Fruit fly (Drosophila melanogaster) whole organism, embryonic: ENCODE data around the gene MRG15.
A peak's percentile ranks its signal among the peaks of the same experiment; 100 is the strongest.

Experiments used
- Bteb2 ChIP-seq: fragments of 200-800 bp; sonication (Bioruptor generic); optimal IDR thresholded peaks from 2 replicates; lab custom pipeline; 2016; ENCODE audit warnings: missing biosample characterization, missing genetic modification characterization
- C15 ChIP-seq: fragments of 200-800 bp; sonication (Bioruptor generic); IDR thresholded peaks from 3 replicates; pipeline ENCODE4 v1.3.6; 2022; ENCODE audit warnings: missing biosample characterization, missing genetic modification characterization
- CG10209 ChIP-seq: fragments of 200-800 bp; sonication (Bioruptor generic); optimal IDR thresholded peaks from 3 replicates; lab custom pipeline; 2017; ENCODE audit warnings: missing biosample characterization, mild to moderate bottlenecking, missing genetic modification characterization, missing genetic modification reagents
- CG10274 ChIP-seq: fragments of 200-800 bp; sonication (Bioruptor generic); optimal IDR thresholded peaks from 3 replicates; lab custom pipeline; 2017; ENCODE audit warnings: missing biosample characterization, mild to moderate bottlenecking, missing genetic modification characterization
- CG11398 ChIP-seq: fragments of 200-800 bp; sonication (Bioruptor generic); optimal IDR thresholded peaks from 2 replicates; lab custom pipeline; 2016; ENCODE audit warnings: missing biosample characterization, missing genetic modification characterization
- CG12219 ChIP-seq: fragments of 200-800 bp; sonication (Bioruptor generic); optimal IDR thresholded peaks from 3 replicates; lab custom pipeline; 2018; ENCODE audit warnings: missing biosample characterization, mild to moderate bottlenecking, missing genetic modification characterization
- CG12769 ChIP-seq: fragments of 200-800 bp; sonication (Bioruptor generic); optimal IDR thresholded peaks from 2 replicates; lab custom pipeline; 2019; ENCODE audit warnings: missing biosample characterization, mild to moderate bottlenecking, missing genetic modification characterization, moderate library complexity
- CG13123 ChIP-seq: fragments of 200-800 bp; sonication (Bioruptor generic); optimal IDR thresholded peaks from 2 replicates; lab custom pipeline; 2016; ENCODE audit warnings: missing biosample characterization, missing genetic modification characterization
- CG13287 ChIP-seq: fragments of 200-800 bp; sonication (Bioruptor generic); IDR thresholded peaks from 2 replicates; pipeline ENCODE4 v1.3.6; 2022; ENCODE audit warnings: missing biosample characterization, missing genetic modification characterization; ENCODE audit not compliant: partially characterized antibody
- CG13424 ChIP-seq: fragments of 200-800 bp; sonication (Bioruptor generic); optimal IDR thresholded peaks from 2 replicates; lab custom pipeline; 2019; ENCODE audit warnings: missing biosample characterization, mild to moderate bottlenecking, missing genetic modification characterization, moderate library complexity
- CG1602 ChIP-seq: fragments of 200-800 bp; sonication (Bioruptor generic); optimal IDR thresholded peaks from 3 replicates; lab custom pipeline; 2016; ENCODE audit warnings: missing biosample characterization, missing genetic modification characterization
- CG2120 ChIP-seq: fragments of 200-800 bp; sonication (Bioruptor generic); optimal IDR thresholded peaks from 3 replicates; lab custom pipeline; 2016; ENCODE audit warnings: missing biosample characterization, missing genetic modification characterization
- CG2678 ChIP-seq: fragments of 200-800 bp; sonication (Bioruptor generic); optimal IDR thresholded peaks from 3 replicates; lab custom pipeline; 2019; ENCODE audit warnings: missing biosample characterization, mild to moderate bottlenecking, missing genetic modification characterization, moderate library complexity
- CG2712 ChIP-seq: fragments of 200-800 bp; optimal IDR thresholded peaks from 3 replicates; lab custom pipeline; 2019; ENCODE audit warnings: missing biosample characterization, mild to moderate bottlenecking, missing genetic modification characterization, moderate library complexity
- CG32532 ChIP-seq: fragments of 200-800 bp; sonication (Bioruptor generic); IDR thresholded peaks from 2 replicates; pipeline ENCODE4 v1.3.6; 2022; ENCODE audit warnings: missing biosample characterization, missing genetic modification characterization
- CG4282 ChIP-seq: fragments of 200-800 bp; sonication (Bioruptor generic); optimal IDR thresholded peaks from 2 replicates; lab custom pipeline; 2016; ENCODE audit warnings: missing biosample characterization, missing genetic modification characterization
- CG8281 ChIP-seq: fragments of 200-800 bp; sonication (Bioruptor generic); optimal IDR thresholded peaks from 2 replicates; lab custom pipeline; 2018; ENCODE audit warnings: missing biosample characterization, mild to moderate bottlenecking, missing genetic modification characterization, moderate library complexity
- CG8478 ChIP-seq: fragments of >200 bp; optimal IDR thresholded peaks from 2 replicates; lab custom pipeline; 2018
- CG8765 ChIP-seq: fragments of 200-800 bp; sonication (Bioruptor generic); IDR thresholded peaks from 2 replicates; pipeline ENCODE4 v1.3.6; 2022; ENCODE audit warnings: missing biosample characterization, missing genetic modification characterization
- CG8924 ChIP-seq: fragments of 200-800 bp; optimal IDR thresholded peaks from 3 replicates; lab custom pipeline; 2019; ENCODE audit warnings: missing biosample characterization, mild to moderate bottlenecking, missing genetic modification characterization, moderate library complexity
- Chrac-16 ChIP-seq: fragments of 200-800 bp; sonication (Bioruptor generic); optimal IDR thresholded peaks from 3 replicates; lab custom pipeline; 2016; ENCODE audit warnings: missing biosample characterization, missing genetic modification characterization
- Dip3 ChIP-seq: fragments of 200-800 bp; sonication (Bioruptor generic); optimal IDR thresholded peaks from 3 replicates; lab custom pipeline; 2016; ENCODE audit warnings: missing biosample characterization, missing genetic modification characterization
- Drgx ChIP-seq: fragments of 200-800 bp; sonication (Bioruptor generic); IDR thresholded peaks from 2 replicates; pipeline ENCODE4 v1.3.6; 2022; ENCODE audit warnings: missing biosample characterization, missing genetic modification characterization
- Fer2 ChIP-seq: fragments of 200-800 bp; sonication (Bioruptor generic); optimal IDR thresholded peaks from 2 replicates; lab custom pipeline; 2018; ENCODE audit warnings: missing biosample characterization, mild to moderate bottlenecking, missing genetic modification characterization, moderate library complexity
- H15 ChIP-seq: fragments of 200-800 bp; sonication (Bioruptor generic); IDR thresholded peaks from 3 replicates; pipeline ENCODE4 v1.3.6; 2022; ENCODE audit warnings: missing biosample characterization, missing genetic modification characterization
- Mad ChIP-seq: fragments of 200-800 bp; sonication (Bioruptor generic); optimal IDR thresholded peaks from 2 replicates; lab custom pipeline; 2016; ENCODE audit warnings: missing biosample characterization, missing genetic modification characterization
- Max ChIP-seq: fragments of 200-800 bp; sonication (Bioruptor generic); optimal IDR thresholded peaks from 2 replicates; lab custom pipeline; 2016; ENCODE audit warnings: missing biosample characterization, mild to moderate bottlenecking, missing genetic modification characterization
- Mes4 ChIP-seq: fragments of 200-800 bp; sonication (Bioruptor generic); optimal IDR thresholded peaks from 2 replicates; lab custom pipeline; 2016; ENCODE audit warnings: missing biosample characterization, missing genetic modification characterization
- Mrtf ChIP-seq: fragments of 200-800 bp; sonication (Bioruptor generic); IDR thresholded peaks from 3 replicates; pipeline ENCODE4 v1.3.6; 2022; ENCODE audit warnings: missing biosample characterization, missing genetic modification characterization
- Oaz ChIP-seq: fragments of 200-800 bp; sonication (Bioruptor generic); IDR thresholded peaks from 2 replicates; pipeline ENCODE4 v1.3.6; 2022; ENCODE audit warnings: missing biosample characterization, missing genetic modification characterization
- Oli ChIP-seq: fragments of 200-800 bp; sonication (Bioruptor generic); optimal IDR thresholded peaks from 2 replicates; lab custom pipeline; 2018; ENCODE audit warnings: missing biosample characterization, mild to moderate bottlenecking, missing genetic modification characterization, moderate library complexity
- Poxn ChIP-seq: fragments of 200-800 bp; sonication (Bioruptor generic); IDR thresholded peaks from 2 replicates; pipeline ENCODE4 v1.3.6; 2022; ENCODE audit warnings: missing biosample characterization, missing genetic modification characterization
- Usf ChIP-seq: fragments of 200-800 bp; sonication (Bioruptor generic); optimal IDR thresholded peaks from 2 replicates; lab custom pipeline; 2017; ENCODE audit warnings: missing genotype, missing biosample characterization, missing genetic modification characterization
- ab ChIP-seq: fragments of 200-800 bp; sonication (Bioruptor generic); optimal IDR thresholded peaks from 2 replicates; lab custom pipeline; 2016; ENCODE audit warnings: missing biosample characterization, missing genetic modification characterization
- ap ChIP-seq: fragments of 200-800 bp; sonication (Bioruptor generic); IDR thresholded peaks from 2 replicates; pipeline ENCODE4 v1.3.6; 2022; ENCODE audit warnings: missing biosample characterization, missing genetic modification characterization
- ato ChIP-seq: fragments of 200-800 bp; sonication (Bioruptor generic); IDR thresholded peaks from 2 replicates; pipeline ENCODE4 v1.3.6; 2022; ENCODE audit warnings: missing biosample characterization, missing genetic modification characterization; ENCODE audit not compliant: partially characterized antibody
- az2 ChIP-seq: fragments of 200-800 bp; sonication (Bioruptor generic); optimal IDR thresholded peaks from 3 replicates; lab custom pipeline; 2016; ENCODE audit warnings: missing biosample characterization, missing genetic modification characterization
- bigmax ChIP-seq: fragments of 200-800 bp; sonication (Bioruptor generic); optimal IDR thresholded peaks from 2 replicates; lab custom pipeline; 2018; ENCODE audit warnings: missing biosample characterization, mild to moderate bottlenecking, missing genetic modification characterization
- cas ChIP-seq: fragments of 200-800 bp; sonication (Bioruptor generic); IDR thresholded peaks from 2 replicates; pipeline ENCODE4 v1.3.6; 2022; ENCODE audit warnings: missing biosample characterization, missing genetic modification characterization
- chn ChIP-seq: fragments of 200-800 bp; sonication (Bioruptor generic); optimal IDR thresholded peaks from 2 replicates; lab custom pipeline; 2016; ENCODE audit warnings: missing biosample characterization, missing genetic modification characterization
- crol ChIP-seq: fragments of 200-800 bp; sonication (Bioruptor generic); IDR thresholded peaks from 2 replicates; pipeline ENCODE4 v1.3.6; 2022; ENCODE audit warnings: missing biosample characterization, missing genetic modification characterization
- dati ChIP-seq: fragments of 200-800 bp; sonication (Bioruptor generic); IDR thresholded peaks from 2 replicates; pipeline ENCODE4 v1.3.6; 2022; ENCODE audit warnings: missing biosample characterization, missing genetic modification characterization
- exex ChIP-seq: fragments of 200-800 bp; sonication (Bioruptor generic); optimal IDR thresholded peaks from 4 replicates; lab custom pipeline; 2018; ENCODE audit warnings: missing biosample characterization, mild to moderate bottlenecking, missing genetic modification characterization, moderate library complexity
- fd102C ChIP-seq: fragments of 200-800 bp; sonication (Bioruptor generic); optimal IDR thresholded peaks from 2 replicates; lab custom pipeline; 2018; ENCODE audit warnings: missing biosample characterization, mild to moderate bottlenecking, missing genetic modification characterization, moderate library complexity
- gce ChIP-seq: fragments of 200-800 bp; sonication (Bioruptor generic); IDR thresholded peaks from 3 replicates; pipeline ENCODE4 v1.3.6; 2022; ENCODE audit warnings: missing biosample characterization, missing genetic modification characterization
- nau ChIP-seq: fragments of 200-800 bp; sonication (Bioruptor generic); optimal IDR thresholded peaks from 3 replicates; lab custom pipeline; 2017; ENCODE audit warnings: missing biosample characterization, mild to moderate bottlenecking, missing genetic modification characterization, missing genetic modification reagents
- nerfin-1 ChIP-seq: fragments of 200-800 bp; sonication (Bioruptor generic); optimal IDR thresholded peaks from 3 replicates; lab custom pipeline; 2019; ENCODE audit warnings: missing biosample characterization, mild to moderate bottlenecking, missing genetic modification characterization, moderate library complexity
- oc ChIP-seq: fragments of 200-800 bp; sonication (Bioruptor generic); optimal IDR thresholded peaks from 2 replicates; lab custom pipeline; 2018; ENCODE audit warnings: missing biosample characterization, mild to moderate bottlenecking, missing genetic modification characterization, moderate library complexity
- peb ChIP-seq: fragments of 200-800 bp; sonication (Bioruptor generic); IDR thresholded peaks from 2 replicates; pipeline ENCODE4 v1.3.6; 2022; ENCODE audit warnings: missing biosample characterization, missing genetic modification characterization
- pfk ChIP-seq: fragments of 200-800 bp; sonication (Bioruptor generic); optimal IDR thresholded peaks from 2 replicates; lab custom pipeline; 2018; ENCODE audit warnings: missing biosample characterization, mild to moderate bottlenecking, missing genetic modification characterization, moderate library complexity
- repo ChIP-seq: fragments of 200-800 bp; sonication (Bioruptor generic); optimal IDR thresholded peaks from 2 replicates; lab custom pipeline; 2016; ENCODE audit warnings: missing biosample characterization, missing genetic modification characterization
- shn ChIP-seq: fragments of 200-800 bp; sonication (Bioruptor generic); optimal IDR thresholded peaks from 3 replicates; lab custom pipeline; 2016; ENCODE audit warnings: missing biosample characterization, missing genetic modification characterization
- sug ChIP-seq: fragments of 200-800 bp; optimal IDR thresholded peaks from 2 replicates; lab custom pipeline; 2019; ENCODE audit warnings: missing biosample characterization, mild to moderate bottlenecking, missing genetic modification characterization, moderate library complexity

Gene MRG15

dm6 chr3R:15286693-15287041, 8.8 kb upstream of the MRG15 start (continued):
- TF ChIP-seq ap (GFP tag; lab: Robert Waterston, UW) = no peak
- no peak for TF ChIP-seq Drgx (GFP tag; lab: Robert Waterston, UW)
- no peak for TF ChIP-seq Oli (tag; lab: Kevin White, UChicago)
- peak; percentile 58 for TF ChIP-seq chn (GFP tag; lab: Kevin White, UChicago)
- no peak for TF ChIP-seq CG13424 (tag; lab: Kevin White, UChicago)
- TF ChIP-seq sug = peak; percentile 96
- TF ChIP-seq nau (GFP tag; lab: Kevin White, UChicago) = no peak
- no peak for TF ChIP-seq repo
- TF ChIP-seq ato (GFP tag; lab: Robert Waterston, UW) = no peak
- no peak for TF ChIP-seq peb (GFP tag; lab: Robert Waterston, UW)
- peak; percentile 8 for TF ChIP-seq CG12769 (tag; lab: Kevin White, UChicago)
- no peak for TF ChIP-seq CG32532 (GFP tag; lab: Robert Waterston, UW)
- no peak for TF ChIP-seq Chrac-16 (GFP tag; lab: Kevin White, UChicago)
- TF ChIP-seq az2 = no peak
- no peak for TF ChIP-seq Max
- TF ChIP-seq CG1602 (GFP tag; lab: Kevin White, UChicago) = no peak
- no peak for TF ChIP-seq CG8478 (lab: Kevin White, UChicago)
- TF ChIP-seq CG13123 (GFP tag; lab: Kevin White, UChicago) = no peak
- no peak for TF ChIP-seq Mad
- TF ChIP-seq Bteb2 (GFP tag; lab: Kevin White, UChicago) = no peak
- TF ChIP-seq CG10209 (GFP tag; lab: Kevin White, UChicago) = no peak
- TF ChIP-seq nerfin-1 (tag; lab: Kevin White, UChicago) = no peak
- peak; percentile 35 for TF ChIP-seq CG12219 (GFP tag; lab: Kevin White, UChicago)
- no peak for TF ChIP-seq crol (GFP tag; lab: Robert Waterston, UW)
- TF ChIP-seq CG4282 (GFP tag; lab: Kevin White, UChicago) = no peak
- no peak for TF ChIP-seq dati (GFP tag; lab: Robert Waterston, UW)
- no peak for TF ChIP-seq Mrtf (GFP tag; lab: Robert Waterston, UW)
- TF ChIP-seq Mes4 (GFP tag; lab: Kevin White, UChicago) = no peak
- TF ChIP-seq Poxn (GFP tag; lab: Robert Waterston, UW) = no peak
- TF ChIP-seq fd102C (GFP tag; lab: Kevin White, UChicago) = no peak
- no peak for TF ChIP-seq gce (GFP tag; lab: Robert Waterston, UW)
- no peak for TF ChIP-seq bigmax (GFP tag; lab: Kevin White, UChicago)
- no peak for TF ChIP-seq CG2120
- TF ChIP-seq CG13287 (GFP tag; lab: Robert Waterston, UW) = no peak
- no peak for TF ChIP-seq CG2712 (tag; lab: Kevin White, UChicago)
- TF ChIP-seq Usf (GFP tag; lab: Kevin White, UChicago) = no peak
- peak; percentile 7 for TF ChIP-seq CG2678 (tag; lab: Kevin White, UChicago)
- no peak for TF ChIP-seq shn
- no peak for TF ChIP-seq CG10274 (GFP tag; lab: Kevin White, UChicago)
- TF ChIP-seq Dip3 = no peak
- no peak for TF ChIP-seq Fer2
- TF ChIP-seq pfk (GFP tag; lab: Kevin White, UChicago) = no peak
- no peak for TF ChIP-seq C15 (GFP tag; lab: Robert Waterston, UW)
- no peak for TF ChIP-seq exex (tag; lab: Kevin White, UChicago)
- TF ChIP-seq CG8924 = no peak
- no peak for TF ChIP-seq oc (tag; lab: Kevin White, UChicago)
- no peak for TF ChIP-seq cas (GFP tag; lab: Robert Waterston, UW)
- no peak for TF ChIP-seq CG11398 (GFP tag; lab: Kevin White, UChicago)
- TF ChIP-seq H15 (GFP tag; lab: Robert Waterston, UW) = no peak
- TF ChIP-seq Oaz (GFP tag; lab: Robert Waterston, UW) = no peak
- no peak for TF ChIP-seq CG8281 (tag; lab: Kevin White, UChicago)
- no peak for TF ChIP-seq CG8765 (GFP tag; lab: Robert Waterston, UW)
- no peak for TF ChIP-seq ab
